Fruit fly (Drosophila melanogaster) whole organism, embryonic: Measurements from ENCODE around the gene CG16710.
A peak's percentile ranks its signal among the peaks of the same experiment; 100 is the strongest.

Source experiments
- Ada2b ChIP-seq: fragments of 200-800 bp; sonication (Bioruptor generic); IDR thresholded peaks from 2 replicates; pipeline ENCODE4 v1.3.6; 2022; ENCODE audit warnings: missing biosample characterization, missing genetic modification characterization
- Atf6 ChIP-seq: fragments of 200-800 bp; sonication (Bioruptor generic); IDR thresholded peaks from 2 replicates; pipeline ENCODE4 v1.3.6; 2022; ENCODE audit warnings: missing biosample characterization, missing genetic modification characterization
- Awh ChIP-seq: fragments of 200-800 bp; sonication (Bioruptor generic); IDR thresholded peaks from 2 replicates; pipeline ENCODE4, ENCODE4 v1.3.6; 2022; ENCODE audit warnings: missing biosample characterization, missing genetic modification characterization
- CG10274 ChIP-seq: fragments of 200-800 bp; sonication (Bioruptor generic); optimal IDR thresholded peaks from 3 replicates; lab custom pipeline; 2017; ENCODE audit warnings: missing biosample characterization, mild to moderate bottlenecking, missing genetic modification characterization
- CG10543 ChIP-seq: fragments of 200-800 bp; sonication (Bioruptor generic); optimal IDR thresholded peaks from 3 replicates; lab custom pipeline; 2017; ENCODE audit warnings: missing biosample characterization, mild to moderate bottlenecking, missing genetic modification characterization, moderate library complexity
- CG10979 ChIP-seq: fragments of 200-800 bp; sonication (Bioruptor generic); optimal IDR thresholded peaks from 2 replicates; lab custom pipeline; 2018; ENCODE audit warnings: missing biosample characterization, mild to moderate bottlenecking, missing genetic modification characterization, moderate library complexity
- CG11093 ChIP-seq: fragments of 200-800 bp; sonication (Bioruptor generic); IDR thresholded peaks from 3 replicates; pipeline ENCODE4 v1.3.6; 2022; ENCODE audit warnings: missing biosample characterization, missing genetic modification characterization
- CG11560 ChIP-seq: fragments of 200-800 bp; sonication (Bioruptor generic); IDR thresholded peaks from 3 replicates; pipeline ENCODE4 v1.3.6; 2022; ENCODE audit warnings: missing biosample characterization, missing genetic modification characterization
- CG12659 ChIP-seq: fragments of 200-800 bp; sonication (Bioruptor generic); optimal IDR thresholded peaks from 3 replicates; lab custom pipeline; 2017; ENCODE audit warnings: mild to moderate bottlenecking, missing biosample characterization, missing genetic modification reagents, missing genetic modification characterization
- CG14050 ChIP-seq: fragments of 200-800 bp; sonication (Bioruptor generic); IDR thresholded peaks from 3 replicates; pipeline ENCODE4 v1.3.6; 2022; ENCODE audit warnings: missing biosample characterization, missing genetic modification characterization
- CG1529 ChIP-seq: fragments of 200-800 bp; sonication (Bioruptor generic); optimal IDR thresholded peaks from 3 replicates; lab custom pipeline; 2018; ENCODE audit warnings: missing biosample characterization, missing genetic modification characterization
- CG15479 ChIP-seq: fragments of 200-800 bp; sonication (Bioruptor generic); optimal IDR thresholded peaks from 3 replicates; lab custom pipeline; 2019; ENCODE audit warnings: missing biosample characterization, mild to moderate bottlenecking, missing genetic modification characterization, moderate library complexity
- CG15514 ChIP-seq: fragments of 200-800 bp; sonication (Bioruptor generic); optimal IDR thresholded peaks from 3 replicates; lab custom pipeline; 2017; ENCODE audit warnings: missing biosample characterization, missing genetic modification characterization, mild to moderate bottlenecking, moderate library complexity, missing genetic modification reagents
- CG2712 ChIP-seq: fragments of 200-800 bp; optimal IDR thresholded peaks from 3 replicates; lab custom pipeline; 2019; ENCODE audit warnings: missing biosample characterization, mild to moderate bottlenecking, missing genetic modification characterization, moderate library complexity
- CG31224 ChIP-seq: fragments of 200-800 bp; sonication (Bioruptor generic); IDR thresholded peaks from 2 replicates; pipeline ENCODE4 v1.3.6; 2022; ENCODE audit warnings: missing biosample characterization, missing genetic modification characterization
- CG31441 ChIP-seq: fragments of 200-800 bp; sonication (Bioruptor generic); IDR thresholded peaks from 2 replicates; pipeline ENCODE4 v1.3.6; 2022; ENCODE audit warnings: missing biosample characterization, missing genetic modification characterization
- CG3163 ChIP-seq: fragments of 200-800 bp; sonication (Bioruptor generic); optimal IDR thresholded peaks from 3 replicates; lab custom pipeline; 2016; ENCODE audit warnings: missing biosample characterization, missing genetic modification characterization
- CG33213 ChIP-seq: fragments of 200-800 bp; sonication (Bioruptor generic); optimal IDR thresholded peaks from 3 replicates; lab custom pipeline; 2016; ENCODE audit warnings: missing biosample characterization, missing genetic modification characterization
- CG4328 ChIP-seq: fragments of 200-800 bp; sonication (Bioruptor generic); optimal IDR thresholded peaks from 3 replicates; lab custom pipeline; 2017; ENCODE audit warnings: missing biosample characterization, missing genetic modification reagents, missing genetic modification characterization
- CG4404 ChIP-seq: fragments of 200-800 bp; sonication (Bioruptor generic); IDR thresholded peaks from 2 replicates; pipeline ENCODE4 v1.3.6; 2022; ENCODE audit warnings: missing biosample characterization, missing genetic modification characterization
- CG4820 ChIP-seq: fragments of 200-800 bp; sonication (Bioruptor generic); optimal IDR thresholded peaks from 3 replicates; lab custom pipeline; 2016; ENCODE audit warnings: missing biosample characterization, missing genetic modification characterization
- CG6765 ChIP-seq: fragments of 200-800 bp; sonication (Bioruptor generic); optimal IDR thresholded peaks from 3 replicates; lab custom pipeline; 2017; ENCODE audit warnings: missing biosample characterization, mild to moderate bottlenecking, missing genetic modification characterization
- CG9215 ChIP-seq: fragments of 200-800 bp; sonication (Bioruptor generic); IDR thresholded peaks from 2 replicates; pipeline ENCODE4 v1.3.6; 2022; ENCODE audit warnings: missing biosample characterization, missing genetic modification characterization
- CG9437 ChIP-seq: fragments of 200-800 bp; sonication (Bioruptor generic); optimal IDR thresholded peaks from 2 replicates; lab custom pipeline; 2018; ENCODE audit warnings: missing biosample characterization, mild to moderate bottlenecking, missing genetic modification characterization
- CHES-1-like ChIP-seq: fragments of 200-800 bp; sonication (Bioruptor generic); optimal IDR thresholded peaks from 2 replicates; lab custom pipeline; 2016; ENCODE audit warnings: missing biosample characterization, missing genetic modification characterization
- D19A ChIP-seq: fragments of 200-800 bp; optimal IDR thresholded peaks from 3 replicates; lab custom pipeline; 2019; ENCODE audit warnings: missing biosample characterization, mild to moderate bottlenecking, missing genetic modification characterization, moderate library complexity
- Dfd ChIP-seq, 2 experiments: fragments of >200 bp; optimal IDR thresholded peaks; 2 replicates each; lab custom pipeline; 2017; ENCODE audit warnings: missing biosample characterization in 2 of 2, missing genetic modification characterization in 2 of 2
- Drgx ChIP-seq: fragments of 200-800 bp; sonication (Bioruptor generic); IDR thresholded peaks from 2 replicates; pipeline ENCODE4 v1.3.6; 2022; ENCODE audit warnings: missing biosample characterization, missing genetic modification characterization
- NFAT ChIP-seq: fragments of 200-800 bp; sonication (Bioruptor generic); IDR thresholded peaks from 2 replicates; pipeline ENCODE4 v1.3.6; 2022; ENCODE audit warnings: missing biosample characterization, missing genetic modification characterization
- Nf-YA ChIP-seq: fragments of 200-800 bp; sonication (Bioruptor generic); IDR thresholded peaks from 2 replicates; pipeline ENCODE4 v1.3.6; 2022; ENCODE audit warnings: missing biosample characterization, missing genetic modification characterization
- Scr ChIP-seq: fragments of 200-800 bp; sonication (Bioruptor generic); IDR thresholded peaks from 2 replicates; pipeline ENCODE4 v1.3.6; 2022; ENCODE audit warnings: missing biosample characterization, missing genetic modification characterization; ENCODE audit not compliant: partially characterized antibody
- Stat92E ChIP-seq, 3 experiments: fragments of >200 bp in 2 of 3; fragments of 200-800 bp in 1 of 3; sonication (Bioruptor generic) in 1 of 3; optimal IDR thresholded peaks; 2 replicates each; lab custom pipeline; 2017 to 2019; ENCODE audit warnings: missing biosample characterization in 3 of 3, missing genetic modification characterization in 3 of 3, mild to moderate bottlenecking in 1 of 3, moderate library complexity in 1 of 3
- ap ChIP-seq: fragments of 200-800 bp; sonication (Bioruptor generic); IDR thresholded peaks from 2 replicates; pipeline ENCODE4 v1.3.6; 2022; ENCODE audit warnings: missing biosample characterization, missing genetic modification characterization
- corto ChIP-seq: fragments of 200-800 bp; sonication (Bioruptor generic); optimal IDR thresholded peaks from 2 replicates; lab custom pipeline; 2016; ENCODE audit warnings: missing biosample characterization, mild to moderate bottlenecking, missing genetic modification characterization, moderate library complexity
- dati ChIP-seq: fragments of 200-800 bp; sonication (Bioruptor generic); IDR thresholded peaks from 2 replicates; pipeline ENCODE4 v1.3.6; 2022; ENCODE audit warnings: missing biosample characterization, missing genetic modification characterization
- dimm ChIP-seq: fragments of 200-800 bp; sonication (Bioruptor generic); IDR thresholded peaks from 2 replicates; pipeline ENCODE4 v1.3.6; 2022; ENCODE audit warnings: missing biosample characterization, missing genetic modification characterization
- en ChIP-seq: fragments of 200-800 bp; sonication (Bioruptor generic); optimal IDR thresholded peaks from 2 replicates; lab custom pipeline; 2016; ENCODE audit warnings: missing biosample characterization, missing genetic modification characterization
- eyg ChIP-seq: fragments of 200-800 bp; sonication (Bioruptor generic); optimal IDR thresholded peaks from 3 replicates; lab custom pipeline; 2016; ENCODE audit warnings: missing biosample characterization, missing genetic modification characterization
- ftz-f1 ChIP-seq: fragments of 200-800 bp; sonication (Bioruptor generic); optimal IDR thresholded peaks from 2 replicates; lab custom pipeline; 2016; ENCODE audit warnings: missing biosample characterization, missing genetic modification characterization
- inv ChIP-seq: fragments of 200-800 bp; sonication (Bioruptor generic); IDR thresholded peaks from 2 replicates; pipeline ENCODE4 v1.3.6; 2022; ENCODE audit warnings: missing biosample characterization, missing genetic modification characterization; ENCODE audit not compliant: partially characterized antibody
- nerfin-1 ChIP-seq: fragments of 200-800 bp; sonication (Bioruptor generic); optimal IDR thresholded peaks from 3 replicates; lab custom pipeline; 2019; ENCODE audit warnings: missing biosample characterization, mild to moderate bottlenecking, missing genetic modification characterization, moderate library complexity
- prd ChIP-seq, 3 experiments: fragments of >200 bp in 2 of 3; fragments of 200-800 bp in 1 of 3; sonication (Bioruptor generic) in 1 of 3; optimal IDR thresholded peaks in 2 of 3; IDR thresholded peaks in 1 of 3; 2 replicates in 2 of 3; 3 replicates in 1 of 3; pipeline versions ENCODE4 v1.3.6 to Lab custom; 2017 to 2022; ENCODE audit warnings: missing biosample characterization in 1 of 3, missing genetic modification characterization in 1 of 3
- pros ChIP-seq: fragments of 200-800 bp; sonication (Bioruptor generic); optimal IDR thresholded peaks from 3 replicates; lab custom pipeline; 2019; ENCODE audit warnings: missing biosample characterization, mild to moderate bottlenecking, missing genetic modification characterization, moderate library complexity
- pum ChIP-seq: fragments of 200-800 bp; sonication (Bioruptor generic); optimal IDR thresholded peaks from 2 replicates; lab custom pipeline; 2016; ENCODE audit warnings: missing biosample characterization, missing genetic modification characterization
- ro ChIP-seq: fragments of 200-800 bp; sonication (Bioruptor generic); IDR thresholded peaks from 2 replicates; pipeline ENCODE4 v1.3.6; 2022; ENCODE audit warnings: missing biosample characterization, missing genetic modification characterization
- sens-2 ChIP-seq: fragments of 200-800 bp; sonication (Bioruptor generic); IDR thresholded peaks from 2 replicates; pipeline ENCODE4 v1.3.6; 2022; ENCODE audit warnings: missing biosample characterization, missing genetic modification characterization
- slbo ChIP-seq: fragments of 200-800 bp; sonication (Bioruptor generic); IDR thresholded peaks from 2 replicates; pipeline ENCODE4 v1.3.6; 2022; ENCODE audit warnings: missing biosample characterization, missing genetic modification characterization
- so ChIP-seq: fragments of 200-800 bp; sonication (Bioruptor generic); IDR thresholded peaks from 3 replicates; pipeline ENCODE4 v1.3.6; 2022; ENCODE audit warnings: missing biosample characterization, missing genetic modification characterization
- unpg ChIP-seq: fragments of 200-800 bp; sonication (Bioruptor generic); optimal IDR thresholded peaks from 3 replicates; lab custom pipeline; 2018; ENCODE audit warnings: missing biosample characterization, mild to moderate bottlenecking, missing genetic modification characterization, moderate library complexity
- wdn ChIP-seq: fragments of 200-800 bp; sonication (Bioruptor generic); IDR thresholded peaks from 2 replicates; pipeline ENCODE4 v1.3.6; 2022; ENCODE audit warnings: missing biosample characterization, missing genetic modification characterization
- wek ChIP-seq: fragments of 200-800 bp; sonication (Bioruptor generic); optimal IDR thresholded peaks from 3 replicates; lab custom pipeline; 2018; ENCODE audit warnings: missing biosample characterization, mild to moderate bottlenecking, missing genetic modification characterization, moderate library complexity

Gene CG16710

dm6 chr3R:23726740-23727139 is 44.4 kb downstream of the CG16710 start (continued):
- TF ChIP-seq Drgx (GFP tag; lab: Robert Waterston, UW) (peak; percentile 88), NFAT (peak; percentile 71), Ada2b (peak; percentile 85), wdn (GFP tag; lab: Robert Waterston, UW) (peak; percentile 80), CHES-1-like (GFP tag; lab: Kevin White, UChicago) (peak; percentile 58), corto (peak; percentile 11), pum (GFP tag; lab: Kevin White, UChicago) (peak; percentile 47), prd (optimal IDR thresholded peaks at IDR 0.05; lab: Kevin White, UChicago) (no peak), prd (GFP tag; IDR thresholded peaks at IDR 0.05; lab: Robert Waterston, UW) (peak; percentile 78), CG4328 (GFP tag; lab: Kevin White, UChicago) (no peak), ap (GFP tag; lab: Robert Waterston, UW) (peak; percentile 46), CG10274 (GFP tag; lab: Kevin White, UChicago) (peak; percentile 27), D19A (peak; percentile 29), CG12659 (GFP tag; lab: Kevin White, UChicago) (peak; percentile 86), ftz-f1 (GFP tag; lab: Kevin White, UChicago) (no peak), slbo (GFP tag; lab: Robert Waterston, UW) (peak; percentile 92), Dfd (GFP tag; optimal IDR thresholded peaks at IDR 0.05; lab: Kevin White, UChicago) (no peak), CG9437 (GFP tag; lab: Kevin White, UChicago) (peak; percentile 23), Atf6 (GFP tag; lab: Robert Waterston, UW) (peak; percentile 91), CG3163 (peak; percentile 40), CG11560 (tag; lab: Robert Waterston, UW) (peak; percentile 58; the same call in 2 of the 3 replicates), CG10543 (GFP tag; lab: Kevin White, UChicago) (no peak), Nf-YA (GFP tag; lab: Robert Waterston, UW) (peak; percentile 55), inv (GFP tag; lab: Robert Waterston, UW) (no peak), ro (GFP tag; lab: Robert Waterston, UW) (no peak), CG10979 (peak; percentile 56), CG6765 (GFP tag; lab: Kevin White, UChicago) (peak; percentile 79), Awh (GFP tag; lab: Robert Waterston, UW) (0 out of 2 replicates have a peak, but pooled peaks have one; percentile 46), dati (GFP tag; lab: Robert Waterston, UW) (no peak), CG31441 (peak; percentile 77), CG15514 (GFP tag; lab: Kevin White, UChicago) (peak; percentile 81), eyg (peak; percentile 54), CG31224 (GFP tag; lab: Robert Waterston, UW) (peak; percentile 78), CG14050 (peak; percentile 67), pros (GFP tag; lab: Kevin White, UChicago) (no peak), nerfin-1 (tag; lab: Kevin White, UChicago) (no peak), so (GFP tag; lab: Robert Waterston, UW) (peak; percentile 66; the same call in 1 of the 3 replicates), CG2712 (tag; lab: Kevin White, UChicago) (peak; percentile 77), unpg (GFP tag; lab: Kevin White, UChicago) (peak; percentile 82), CG4820 (GFP tag; lab: Kevin White, UChicago) (peak; percentile 52), CG9215 (peak; percentile 72), sens-2 (GFP tag; lab: Robert Waterston, UW) (no peak), CG33213 (GFP tag; lab: Kevin White, UChicago) (peak; percentile 16), CG4404 (GFP tag; lab: Robert Waterston, UW) (peak; percentile 57), dimm (GFP tag; lab: Robert Waterston, UW) (no peak), en (GFP tag; lab: Kevin White, UChicago) (peak; percentile 42), CG15479 (GFP tag; lab: Kevin White, UChicago) (no peak), CG11093 (0 out of 3 replicates have a peak, but pooled peaks have one; percentile 18), Stat92E (GFP tag; optimal IDR thresholded peaks at IDR 0.05; lab: Kevin White, UChicago) (no peak), CG1529 (GFP tag; lab: Kevin White, UChicago) (no peak), Scr (GFP tag; lab: Robert Waterston, UW) (no peak), wek (GFP tag; lab: Kevin White, UChicago) (no peak)
